Worm (Caenorhabditis elegans) whole organism, L4 larva: ENCODE measurements around the gene rnf-121.
A peak's percentile ranks its signal among the peaks of the same experiment; 100 is the strongest.

Source experiments
- F44E2.7 ChIP-seq: fragments of 200-800 bp; sonication (Bioruptor generic); IDR thresholded peaks from 2 replicates; pipeline ENCODE4 v2.1.2; 2022; ENCODE audit warnings: missing genetic modification characterization, missing compliant biosample characterization
- R02D3.7 ChIP-seq: fragments of 150-350 bp; sonication (generic microtip); optimal IDR thresholded peaks from 3 replicates; lab custom pipeline; 2014; ENCODE audit warnings: missing biosample characterization, missing genetic modification characterization
- T20F7.1 ChIP-seq: fragments of 200-800 bp; sonication (Bioruptor generic); optimal IDR thresholded peaks from 2 replicates; lab custom pipeline; 2018; ENCODE audit warnings: mild to moderate bottlenecking, missing genetic modification characterization, missing compliant biosample characterization
- Y105C5A.15 ChIP-seq: fragments of 200-800 bp; sonication (Bioruptor generic); IDR thresholded peaks from 2 replicates; pipeline ENCODE4 v1.3.6; 2022; ENCODE audit warnings: missing genetic modification characterization, missing compliant biosample characterization
- Y5F2A.4 ChIP-seq: fragments of 200-800 bp; sonication (Bioruptor generic); optimal IDR thresholded peaks from 2 replicates; lab custom pipeline; 2018; ENCODE audit warnings: mild to moderate bottlenecking, missing genetic modification characterization, missing compliant biosample characterization
- ZK337.2 ChIP-seq: fragments of 200-800 bp; sonication (Bioruptor generic); IDR thresholded peaks from 2 replicates; pipeline ENCODE4 v1.3.6; 2022; ENCODE audit warnings: missing genetic modification reagents, missing genetic modification characterization, missing compliant biosample characterization
- ZK546.5 ChIP-seq, 2 experiments: sonication (generic microtip); optimal IDR thresholded peaks; 2 replicates each; lab custom pipeline; 2017; ENCODE audit warnings: missing biosample characterization in 2 of 2, missing genetic modification characterization in 2 of 2
- aha-1 ChIP-seq: fragments of 150-350 bp; peaks from one replicate; lab custom pipeline; 2014; ENCODE audit warnings: missing biosample characterization, missing genetic modification characterization
- attf-4 ChIP-seq: sonication (generic microtip); optimal IDR thresholded peaks from 3 replicates; lab custom pipeline; 2017; ENCODE audit warnings: missing biosample characterization, missing genetic modification characterization
- ceh-28 ChIP-seq: fragments of 150-350 bp; optimal IDR thresholded peaks from 2 replicates; lab custom pipeline; 2014; ENCODE audit warnings: missing biosample characterization, missing genetic modification reagents, missing genetic modification characterization
- ceh-32 ChIP-seq: sonication (generic microtip); optimal IDR thresholded peaks from 2 replicates; lab custom pipeline; 2016; ENCODE audit warnings: mild to moderate bottlenecking, missing genetic modification characterization, missing compliant biosample characterization; ENCODE audit not compliant: poor library complexity
- ceh-62 ChIP-seq: sonication (generic microtip); optimal IDR thresholded peaks from 2 replicates; lab custom pipeline; 2017; ENCODE audit warnings: missing biosample characterization, missing genetic modification characterization
- ceh-82 ChIP-seq: sonication (generic microtip); optimal IDR thresholded peaks from 2 replicates; lab custom pipeline; 2017; ENCODE audit warnings: missing biosample characterization, missing genetic modification characterization
- daf-12 ChIP-seq: fragments of 150-350 bp; optimal IDR thresholded peaks from 2 replicates; lab custom pipeline; 2014; ENCODE audit warnings: missing biosample characterization, missing genetic modification reagents, missing genetic modification characterization
- daf-19 ChIP-seq: fragments of 200-800 bp; sonication (Bioruptor generic); conservative IDR thresholded peaks from 2 replicates; pipeline ENCODE4 v1.3.6; 2022; ENCODE audit warnings: missing genetic modification characterization, missing compliant biosample characterization
- daf-8 ChIP-seq: fragments of 200-800 bp; sonication (Bioruptor generic); IDR thresholded peaks from 2 replicates; pipeline ENCODE4 v1.3.6; 2022; ENCODE audit warnings: missing genetic modification characterization, missing compliant biosample characterization
- dmd-8 ChIP-seq: fragments of 200-800 bp; sonication (Bioruptor generic); IDR thresholded peaks from 2 replicates; pipeline ENCODE4 v1.3.6; 2022; ENCODE audit warnings: missing genetic modification characterization, missing compliant biosample characterization
- dmd-9 ChIP-seq: fragments of 200-800 bp; sonication (Bioruptor generic); IDR thresholded peaks from 2 replicates; pipeline ENCODE4 v1.3.6; 2022; ENCODE audit warnings: missing genetic modification reagents, missing genetic modification characterization, missing compliant biosample characterization
- dve-1 ChIP-seq: sonication (generic microtip); optimal IDR thresholded peaks from 2 replicates; lab custom pipeline; 2017; ENCODE audit warnings: antibody characterized with exemption, mild to moderate bottlenecking, missing genetic modification characterization, missing compliant biosample characterization; ENCODE audit not compliant: insufficient read depth
- fos-1 ChIP-seq: fragments of 150-350 bp; optimal IDR thresholded peaks from 2 replicates; lab custom pipeline; 2014; ENCODE audit warnings: missing biosample characterization, missing genetic modification characterization
- hlh-30 ChIP-seq: sonication (generic microtip); optimal IDR thresholded peaks from 2 replicates; lab custom pipeline; 2017; ENCODE audit warnings: antibody characterized with exemption, mild to moderate bottlenecking, missing genetic modification characterization, missing compliant biosample characterization; ENCODE audit not compliant: insufficient read depth
- lim-7 ChIP-seq: fragments of 200-800 bp; sonication (Bioruptor generic); IDR thresholded peaks from 2 replicates; pipeline ENCODE4 v1.3.6; 2022; ENCODE audit warnings: missing genetic modification characterization, missing compliant biosample characterization
- lin-1 ChIP-seq: fragments of 200-800 bp; sonication (Bioruptor generic); IDR thresholded peaks from 2 replicates; pipeline ENCODE4 v1.3.6; 2022; ENCODE audit warnings: missing genetic modification reagents, missing genetic modification characterization, missing compliant biosample characterization
- lin-13 ChIP-seq: fragments of 150-350 bp; optimal IDR thresholded peaks from 2 replicates; lab custom pipeline; 2014; ENCODE audit warnings: missing biosample characterization, missing genetic modification reagents, missing genetic modification characterization
- lin-15B ChIP-seq: fragments of 150-350 bp; sonication (generic microtip); optimal IDR thresholded peaks from 3 replicates; lab custom pipeline; 2014; ENCODE audit warnings: missing biosample characterization, missing genetic modification characterization
- lin-29 ChIP-seq: fragments of 200-800 bp; sonication (Bioruptor generic); IDR thresholded peaks from 2 replicates; pipeline ENCODE4 v1.3.6; 2022; ENCODE audit warnings: missing genetic modification reagents, missing genetic modification characterization, missing compliant biosample characterization
- lin-38 ChIP-seq: fragments of 200-800 bp; sonication (Bioruptor generic); IDR thresholded peaks from 2 replicates; pipeline ENCODE4 v1.3.6; 2022; ENCODE audit warnings: missing genetic modification reagents, missing genetic modification characterization, missing compliant biosample characterization
- lin-39 ChIP-seq: fragments of 150-350 bp; optimal IDR thresholded peaks from 2 replicates; lab custom pipeline; 2014; ENCODE audit warnings: missing biosample characterization, missing genetic modification reagents, missing genetic modification characterization
- mdl-1 ChIP-seq, 2 experiments: fragments of 150-350 bp in 1 of 2; sonication (generic microtip) in 1 of 2; optimal IDR thresholded peaks; 2 replicates each; lab custom pipeline; 2014 to 2017; ENCODE audit warnings: missing biosample characterization in 2 of 2, missing genetic modification characterization in 2 of 2
- mep-1 ChIP-seq: fragments of 150-350 bp; sonication (generic microtip); optimal IDR thresholded peaks from 3 replicates; lab custom pipeline; 2014; ENCODE audit warnings: missing biosample characterization, missing genetic modification characterization
- mes-2 ChIP-seq: sonication (generic microtip); optimal IDR thresholded peaks from 2 replicates; lab custom pipeline; 2016; ENCODE audit warnings: missing genotype, mild to moderate bottlenecking, missing genetic modification characterization, missing compliant biosample characterization; ENCODE audit not compliant: poor library complexity, severe bottlenecking
- mxl-2 ChIP-seq: fragments of 200-800 bp; sonication (Bioruptor generic); conservative IDR thresholded peaks from 2 replicates; pipeline ENCODE4 v1.3.6; 2022; ENCODE audit warnings: missing genetic modification reagents, missing genetic modification characterization, missing compliant biosample characterization
- nhr-10 ChIP-seq: fragments of 150-350 bp; optimal IDR thresholded peaks from 2 replicates; lab custom pipeline; 2014; ENCODE audit warnings: missing biosample characterization, missing genetic modification characterization
- nhr-102 ChIP-seq: sonication (generic microtip); optimal IDR thresholded peaks from 2 replicates; lab custom pipeline; 2016; ENCODE audit warnings: mild to moderate bottlenecking, missing genetic modification characterization, moderate library complexity, missing compliant biosample characterization
- nhr-111 ChIP-seq: fragments of 200-800 bp; sonication (Bioruptor generic); optimal IDR thresholded peaks from 2 replicates; lab custom pipeline; 2018; ENCODE audit warnings: mild to moderate bottlenecking, missing genetic modification characterization, missing compliant biosample characterization
- nhr-237 ChIP-seq: sonication (generic microtip); optimal IDR thresholded peaks from 2 replicates; lab custom pipeline; 2017; ENCODE audit warnings: missing biosample characterization, missing genetic modification characterization
- nhr-28 ChIP-seq: fragments of 150-350 bp; optimal IDR thresholded peaks from 2 replicates; lab custom pipeline; 2014; ENCODE audit warnings: missing biosample characterization, missing genetic modification characterization
- nhr-77 ChIP-seq: fragments of 150-350 bp; optimal IDR thresholded peaks from 2 replicates; lab custom pipeline; 2014; ENCODE audit warnings: missing biosample characterization, missing genetic modification characterization
- pha-4 ChIP-seq, 2 experiments: fragments of 150-350 bp in 1 of 2; fragments of 200-800 bp in 1 of 2; sonication (Bioruptor generic) in 1 of 2; IDR thresholded peaks in 1 of 2; optimal IDR thresholded peaks in 1 of 2; 2 replicates each; pipeline versions ENCODE4 v1.3.6 to Lab custom; 2014 to 2022; ENCODE audit warnings: missing genetic modification characterization in 2 of 2, missing genetic modification reagents in 2 of 2, missing biosample characterization in 1 of 2, missing compliant biosample characterization in 1 of 2
- rbr-2 ChIP-seq: sonication (generic microtip); optimal IDR thresholded peaks from 2 replicates; lab custom pipeline; 2016; ENCODE audit warnings: missing genotype, missing genetic modification characterization, missing compliant biosample characterization
- set-16 ChIP-seq: fragments of 200-800 bp; sonication (Bioruptor generic); IDR thresholded peaks from 2 replicates; pipeline ENCODE4 v1.3.6; 2022; ENCODE audit warnings: missing genetic modification reagents, missing genetic modification characterization, missing compliant biosample characterization
- skn-1 ChIP-seq: fragments of 150-350 bp; optimal IDR thresholded peaks from 2 replicates; lab custom pipeline; 2014; ENCODE audit warnings: missing biosample characterization, missing genetic modification characterization
- snpc-4 ChIP-seq: fragments of 150-350 bp; optimal IDR thresholded peaks from 2 replicates; lab custom pipeline; 2014; ENCODE audit warnings: missing biosample characterization, missing genetic modification characterization
- spr-1 ChIP-seq: sonication (generic microtip); optimal IDR thresholded peaks from 2 replicates; lab custom pipeline; 2016; ENCODE audit warnings: mild to moderate bottlenecking, missing genetic modification characterization, missing compliant biosample characterization
- spr-3 ChIP-seq: fragments of 200-800 bp; sonication (Bioruptor generic); optimal IDR thresholded peaks from 2 replicates; lab custom pipeline; 2018; ENCODE audit warnings: mild to moderate bottlenecking, missing genetic modification characterization, missing compliant biosample characterization
- tag-97 ChIP-seq: fragments of 200-800 bp; sonication (Bioruptor generic); IDR thresholded peaks from 2 replicates; pipeline ENCODE4 v1.3.6; 2022; ENCODE audit warnings: missing genetic modification characterization, missing compliant biosample characterization
- unc-39 ChIP-seq: sonication (generic microtip); optimal IDR thresholded peaks from 2 replicates; lab custom pipeline; 2017; ENCODE audit warnings: missing biosample characterization, missing genetic modification characterization
- vab-7 ChIP-seq: fragments of 200-800 bp; sonication (Bioruptor generic); IDR thresholded peaks from 2 replicates; pipeline ENCODE4 v1.3.6; 2022; ENCODE audit warnings: missing genetic modification reagents, missing genetic modification characterization, missing compliant biosample characterization
- zfp-2 ChIP-seq: sonication (generic microtip); optimal IDR thresholded peaks from 2 replicates; lab custom pipeline; 2016; ENCODE audit warnings: mild to moderate bottlenecking, missing genetic modification characterization, missing compliant biosample characterization
- zip-11 ChIP-seq: fragments of 200-800 bp; sonication (Bioruptor generic); IDR thresholded peaks from 2 replicates; pipeline ENCODE4 v1.3.6; 2022; ENCODE audit warnings: missing genetic modification characterization, missing compliant biosample characterization
- zip-2 ChIP-seq: fragments of 150-350 bp; optimal IDR thresholded peaks from 2 replicates; lab custom pipeline; 2014; ENCODE audit warnings: missing biosample characterization, missing genetic modification characterization
- ztf-11 ChIP-seq: fragments of 150-350 bp; optimal IDR thresholded peaks from 2 replicates; lab custom pipeline; 2014; ENCODE audit warnings: missing biosample characterization, missing genetic modification characterization

Gene rnf-121

DNA sequence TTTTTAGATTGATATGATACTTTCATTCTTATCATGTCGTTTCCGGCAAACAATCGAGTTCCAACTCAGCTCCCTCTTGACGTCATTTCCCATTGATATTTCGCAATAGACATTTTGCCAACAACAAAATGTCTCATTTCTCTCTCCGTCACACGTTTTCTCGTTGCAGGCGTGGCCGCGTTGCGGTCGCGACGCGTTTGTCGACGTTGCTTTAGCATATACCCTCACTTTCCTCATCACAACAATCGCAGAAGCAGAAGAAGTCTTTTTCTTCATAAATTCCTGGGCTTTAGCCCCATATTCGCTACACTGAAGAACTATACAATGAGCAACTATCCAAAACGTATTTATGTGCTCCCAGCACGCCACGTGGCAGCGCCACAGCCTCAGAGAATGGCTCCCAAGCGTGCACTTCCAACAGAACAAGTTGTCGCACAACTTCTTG lies 22.9 kb upstream of the rnf-121 start, which contains the start of gene xbp-1 (continued):
- TF ChIP-seq nhr-10 (tag; lab: Kevin White, UChicago), result peak; percentile 76
- no peak for TF ChIP-seq zip-11
- no peak for TF ChIP-seq lim-7 (GFP tag; lab: Robert Waterston, UW)
- no peak for TF ChIP-seq ZK546.5 (tag; optimal IDR thresholded peaks at IDR 0.05; lab: Kevin White, UChicago)
- TF ChIP-seq ceh-28, result no peak
- no peak for TF ChIP-seq skn-1 (tag; lab: Kevin White, UChicago)
- no peak for TF ChIP-seq ztf-11 (tag; lab: Kevin White, UChicago)
- TF ChIP-seq ceh-82 (tag; lab: Kevin White, UChicago), result no peak
- TF ChIP-seq nhr-237, result no peak
- TF ChIP-seq lin-15B (tag; lab: Kevin White, UChicago), result no peak
- no peak for TF ChIP-seq snpc-4 (tag; lab: Kevin White, UChicago)
- TF ChIP-seq aha-1 (tag; lab: Kevin White, UChicago), result peak; percentile 99
- peak; percentile 23 for TF ChIP-seq spr-3
- TF ChIP-seq pha-4 (GFP tag; IDR thresholded peaks at IDR 0.05; lab: Robert Waterston, UW), result peak; percentile 77
- TF ChIP-seq pha-4 (tag; optimal IDR thresholded peaks at IDR 0.05; lab: Kevin White, UChicago), result no peak
- peak; percentile 74 to 93 for TF ChIP-seq mdl-1 (tag; optimal IDR thresholded peaks at IDR 0.05; lab: Kevin White, UChicago)
- peak; percentile 99 for TF ChIP-seq lin-1 (GFP tag; lab: Robert Waterston, UW)
- peak; percentile 30 for TF ChIP-seq spr-1 (tag; lab: Kevin White, UChicago)
- no peak for TF ChIP-seq R02D3.7 (tag; lab: Kevin White, UChicago)
- no peak for TF ChIP-seq fos-1 (tag; lab: Kevin White, UChicago)
- TF ChIP-seq tag-97 (GFP tag; lab: Robert Waterston, UW), result no peak
- TF ChIP-seq lin-13, result peak; percentile 94
- TF ChIP-seq daf-8 (GFP tag; lab: Robert Waterston, UW), result no peak
- no peak for TF ChIP-seq ceh-62 (tag; lab: Kevin White, UChicago)
- peak; percentile 63; the same call in 1 of the 2 replicates for TF ChIP-seq dmd-9 (GFP tag; lab: Robert Waterston, UW)
- no peak for TF ChIP-seq Y5F2A.4
- peak; percentile 94 for TF ChIP-seq hlh-30 (tag; lab: Kevin White, UChicago)
- peak; percentile 49 for TF ChIP-seq zfp-2 (tag; lab: Kevin White, UChicago)
- peak; percentile 92 for TF ChIP-seq mep-1
- TF ChIP-seq zip-2 (tag; lab: Kevin White, UChicago), result peak; percentile 78
- TF ChIP-seq nhr-111 (GFP tag; lab: Kevin White, UChicago), result no peak
- TF ChIP-seq mxl-2 (GFP tag; lab: Robert Waterston, UW), result 0 out of 2 replicates have a peak, but pooled peaks have one; percentile 17
- peak; percentile 92 for TF ChIP-seq rbr-2
- TF ChIP-seq T20F7.1 (GFP tag; lab: Kevin White, UChicago), result peak; percentile 88
- TF ChIP-seq lin-29, result no peak
- TF ChIP-seq nhr-28 (tag; lab: Kevin White, UChicago), result peak; percentile 92
- peak; percentile 99 for TF ChIP-seq dve-1 (tag; lab: Kevin White, UChicago)
- no peak for TF ChIP-seq attf-4 (tag; lab: Kevin White, UChicago)
- peak; percentile 90 for TF ChIP-seq mes-2 (tag; lab: Kevin White, UChicago)
- TF ChIP-seq unc-39, result no peak
- TF ChIP-seq lin-39 (tag; lab: Kevin White, UChicago), result no peak
- peak; percentile 39 for TF ChIP-seq set-16 (GFP tag; lab: Robert Waterston, UW)
- TF ChIP-seq daf-19 (GFP tag; lab: Robert Waterston, UW), result peak; percentile 45; the same call in 1 of the 2 replicates
- no peak for TF ChIP-seq dmd-8 (GFP tag; lab: Robert Waterston, UW)
- TF ChIP-seq daf-12 (tag; lab: Kevin White, UChicago), result no peak
- TF ChIP-seq ZK337.2 (GFP tag; lab: Robert Waterston, UW), result 0 out of 2 replicates have a peak, but pooled peaks have one; percentile 23
- peak; percentile 71 for TF ChIP-seq vab-7
- TF ChIP-seq Y105C5A.15 (GFP tag; lab: Robert Waterston, UW), result no peak
- TF ChIP-seq F44E2.7 (GFP tag; lab: Robert Waterston, UW), result no peak
- TF ChIP-seq lin-38 (GFP tag; lab: Robert Waterston, UW), result peak; percentile 71
- TF ChIP-seq nhr-77, result peak; percentile 91
- no peak for TF ChIP-seq ceh-32 (tag; lab: Kevin White, UChicago)
- TF ChIP-seq nhr-102 (tag; lab: Kevin White, UChicago), result peak; percentile 68
